Worm (Caenorhabditis elegans) whole organism, early embryonic: ENCODE results near the gene vap-1.

Experiments
- B0310.2 ChIP-seq: sonication (generic microtip); optimal IDR thresholded peaks from 2 replicates; lab custom pipeline; 2016; ENCODE audit warnings: mild to moderate bottlenecking, missing genetic modification characterization, missing compliant biosample characterization
- aly-1 ChIP-seq: sonication (generic microtip); optimal IDR thresholded peaks from 2 replicates; lab custom pipeline; 2016; ENCODE audit warnings: missing genetic modification characterization, missing compliant biosample characterization
- ama-1 ChIP-seq: fragments of 150-350 bp; optimal IDR thresholded peaks from 2 replicates; lab custom pipeline; 2014
- ceh-36 ChIP-seq: sonication (generic microtip); optimal IDR thresholded peaks from 2 replicates; lab custom pipeline; 2016; ENCODE audit warnings: missing genetic modification characterization, inconsistent platforms, missing compliant biosample characterization
- ets-7 ChIP-seq: sonication (generic microtip); optimal IDR thresholded peaks from 2 replicates; lab custom pipeline; 2016; ENCODE audit warnings: missing genotype, missing genetic modification characterization, missing compliant biosample characterization
- hmbx-1 ChIP-seq: sonication (generic microtip); optimal IDR thresholded peaks from 2 replicates; lab custom pipeline; 2016; ENCODE audit warnings: mild to moderate bottlenecking, missing genetic modification characterization, missing compliant biosample characterization
- hmg-4 ChIP-seq: fragments of 200-800 bp; sonication (Bioruptor generic); optimal IDR thresholded peaks from 2 replicates; lab custom pipeline; 2018; ENCODE audit warnings: mild to moderate bottlenecking, missing genetic modification characterization, missing compliant biosample characterization
- hnd-1 ChIP-seq: sonication (generic microtip); optimal IDR thresholded peaks from 2 replicates; lab custom pipeline; 2016; ENCODE audit warnings: missing genetic modification characterization, missing compliant biosample characterization
- pes-1 ChIP-seq: fragments of 200-800 bp; sonication (Bioruptor generic); IDR thresholded peaks from 2 replicates; pipeline ENCODE4 v1.3.6; 2022; ENCODE audit warnings: missing genetic modification reagents, missing genetic modification characterization, missing compliant biosample characterization
- scrt-1 ChIP-seq: fragments of 200-800 bp; sonication (Bioruptor generic); IDR thresholded peaks from 2 replicates; pipeline ENCODE4 v1.3.6; 2022; ENCODE audit warnings: missing genetic modification characterization, missing compliant biosample characterization
- sea-1 ChIP-seq: fragments of 200-800 bp; sonication (Bioruptor generic); conservative IDR thresholded peaks from 2 replicates; pipeline ENCODE4 v1.3.6; 2022; ENCODE audit warnings: missing genetic modification characterization, missing compliant biosample characterization
- tbx-37 ChIP-seq: fragments of 200-800 bp; sonication (Bioruptor generic); conservative IDR thresholded peaks from 2 replicates; pipeline ENCODE4 v1.3.6; 2022; ENCODE audit warnings: missing genetic modification reagents, missing genetic modification characterization, missing compliant biosample characterization

ce11 chrX:17385102-17385501, 11.3 kb downstream of the vap-1 start:
- TF ChIP-seq scrt-1 (GFP tag; lab: Robert Waterston, UW) (no peak), ama-1 (lab: Kevin White, UChicago) (no peak), B0310.2 (no peak), tbx-37 (GFP tag; lab: Robert Waterston, UW) (no peak), hmg-4 (GFP tag; lab: Kevin White, UChicago) (no peak), ets-7 (tag; lab: Kevin White, UChicago) (no peak), hmbx-1 (tag; lab: Kevin White, UChicago) (no peak), pes-1 (GFP tag; lab: Robert Waterston, UW) (no peak), sea-1 (no peak), ceh-36 (no peak), hnd-1 (no peak), aly-1 (tag; lab: Kevin White, UChicago) (no peak)
